Worm (Caenorhabditis elegans) whole organism, L3 larva: ENCODE data around the gene C29F9.2.
"Not testable (repeated sequence)": the region's sequence is repeated elsewhere in the genome, so short reads cannot be mapped to it uniquely, and the experiment has no call there.

Experiments used
- R02D3.7 ChIP-seq: fragments of 150-350 bp; optimal IDR thresholded peaks from 2 replicates; lab custom pipeline; 2014; ENCODE audit warnings: missing biosample characterization, missing genetic modification characterization
- ZK546.5 ChIP-seq: sonication (generic microtip); optimal IDR thresholded peaks from 2 replicates; lab custom pipeline; 2017; ENCODE audit warnings: missing biosample characterization, missing genetic modification characterization
- aly-2 ChIP-seq: fragments of 150-350 bp; optimal IDR thresholded peaks from 2 replicates; lab custom pipeline; 2014; ENCODE audit warnings: missing biosample characterization, missing genetic modification characterization
- ama-1 ChIP-seq: fragments of 150-350 bp; optimal IDR thresholded peaks from 2 replicates; lab custom pipeline; 2018
- ceh-28 ChIP-seq: fragments of 150-350 bp; optimal IDR thresholded peaks from 2 replicates; lab custom pipeline; 2014; ENCODE audit warnings: missing biosample characterization, missing genetic modification reagents, missing genetic modification characterization
- ceh-82 ChIP-seq: fragments of 150-350 bp; optimal IDR thresholded peaks from 2 replicates; lab custom pipeline; 2014; ENCODE audit warnings: missing biosample characterization, missing genetic modification characterization
- ceh-9 ChIP-seq: sonication (generic microtip); optimal IDR thresholded peaks from 2 replicates; lab custom pipeline; 2018; ENCODE audit warnings: missing biosample characterization, missing genetic modification characterization
- egl-27 ChIP-seq: sonication (generic microtip); optimal IDR thresholded peaks from 4 replicates; lab custom pipeline; 2017; ENCODE audit warnings: missing biosample characterization, missing genetic modification reagents, missing genetic modification characterization
- egl-5 ChIP-seq: fragments of 150-350 bp; optimal IDR thresholded peaks from 2 replicates; lab custom pipeline; 2017; ENCODE audit warnings: missing biosample characterization, missing genetic modification reagents, missing genetic modification characterization, inconsistent platforms
- elt-2 ChIP-seq: sonication (generic microtip); optimal IDR thresholded peaks from 2 replicates; lab custom pipeline; 2016; ENCODE audit warnings: missing genetic modification reagents, mild to moderate bottlenecking, missing genetic modification characterization, missing compliant biosample characterization
- elt-3 ChIP-seq, 3 experiments: fragments of 150-350 bp in 1 of 3; sonication (generic microtip) in 2 of 3; optimal IDR thresholded peaks; 2 replicates in 2 of 3; 4 replicates in 1 of 3; lab custom pipeline; 2014 to 2017; ENCODE audit warnings: missing biosample characterization in 3 of 3, missing genetic modification characterization in 3 of 3
- fkh-2 ChIP-seq: fragments of 150-350 bp; optimal IDR thresholded peaks from 2 replicates; lab custom pipeline; 2014; ENCODE audit warnings: missing biosample characterization, missing genetic modification reagents, missing genetic modification characterization
- hmg-11 ChIP-seq: sonication (generic microtip); optimal IDR thresholded peaks from 2 replicates; lab custom pipeline; 2016; ENCODE audit warnings: missing genetic modification characterization, missing compliant biosample characterization
- jun-1 ChIP-seq: fragments of 150-350 bp; optimal IDR thresholded peaks from 2 replicates; lab custom pipeline; 2014; ENCODE audit warnings: missing biosample characterization, missing genetic modification reagents, missing genetic modification characterization
- lin-15B ChIP-seq: fragments of 150-350 bp; optimal IDR thresholded peaks from 2 replicates; lab custom pipeline; 2014; ENCODE audit warnings: missing biosample characterization, missing genetic modification characterization
- lin-39 ChIP-seq: fragments of 150-350 bp; optimal IDR thresholded peaks from 2 replicates; lab custom pipeline; 2018; ENCODE audit warnings: missing biosample characterization, missing genetic modification reagents, missing genetic modification characterization
- mdl-1 ChIP-seq: fragments of 150-350 bp; optimal IDR thresholded peaks from 2 replicates; lab custom pipeline; 2014; ENCODE audit warnings: missing biosample characterization, missing genetic modification characterization
- mml-1 ChIP-seq: fragments of 150-350 bp; sonication (generic microtip); optimal IDR thresholded peaks from 3 replicates; lab custom pipeline; 2014; ENCODE audit warnings: missing biosample characterization, missing genetic modification characterization
- nfya-1 ChIP-seq: sonication (generic microtip); optimal IDR thresholded peaks from 2 replicates; lab custom pipeline; 2017; ENCODE audit warnings: missing genetic modification characterization, mild to moderate bottlenecking, missing compliant biosample characterization, antibody characterized with exemption, moderate library complexity; ENCODE audit not compliant: insufficient read depth
- nhr-11 ChIP-seq: fragments of 150-350 bp; optimal IDR thresholded peaks from 2 replicates; lab custom pipeline; 2014; ENCODE audit warnings: missing biosample characterization, missing genetic modification characterization
- nhr-12 ChIP-seq: fragments of 150-350 bp; optimal IDR thresholded peaks from 2 replicates; lab custom pipeline; 2014; ENCODE audit warnings: missing biosample characterization, missing genetic modification characterization
- nhr-23 ChIP-seq: fragments of 150-350 bp; optimal IDR thresholded peaks from 2 replicates; lab custom pipeline; 2014; ENCODE audit warnings: missing biosample characterization, missing genetic modification reagents, missing genetic modification characterization
- nhr-43 ChIP-seq: sonication (generic microtip); optimal IDR thresholded peaks from 2 replicates; lab custom pipeline; 2016; ENCODE audit warnings: mild to moderate bottlenecking, missing genetic modification characterization, missing compliant biosample characterization; ENCODE audit not compliant: poor library complexity, severe bottlenecking
- nhr-67 ChIP-seq: fragments of 150-350 bp; optimal IDR thresholded peaks from 2 replicates; lab custom pipeline; 2014; ENCODE audit warnings: missing biosample characterization, missing genetic modification characterization
- nhr-76 ChIP-seq: fragments of 150-350 bp; sonication (generic microtip); optimal IDR thresholded peaks from 5 replicates; lab custom pipeline; 2014; ENCODE audit warnings: missing biosample characterization, missing genetic modification characterization
- pha-4 ChIP-seq: fragments of 150-350 bp; optimal IDR thresholded peaks from 2 replicates; lab custom pipeline; 2014; ENCODE audit warnings: missing biosample characterization, missing genetic modification reagents, missing genetic modification characterization
- pqm-1 ChIP-seq: fragments of 150-350 bp; optimal IDR thresholded peaks from 2 replicates; lab custom pipeline; 2017; ENCODE audit warnings: missing biosample characterization, missing genetic modification characterization, inconsistent platforms
- sea-2 ChIP-seq: fragments of 150-350 bp; sonication (generic microtip); optimal IDR thresholded peaks from 4 replicates; lab custom pipeline; 2014; ENCODE audit warnings: missing biosample characterization, missing genetic modification reagents, missing genetic modification characterization
- skn-1 ChIP-seq: fragments of 150-350 bp; optimal IDR thresholded peaks from 2 replicates; lab custom pipeline; 2014; ENCODE audit warnings: missing biosample characterization, missing genetic modification characterization
- snpc-4 ChIP-seq: fragments of 150-350 bp; optimal IDR thresholded peaks from 2 replicates; lab custom pipeline; 2014; ENCODE audit warnings: missing biosample characterization, missing genetic modification characterization
- unc-39 ChIP-seq: sonication (generic microtip); optimal IDR thresholded peaks from 4 replicates; lab custom pipeline; 2017; ENCODE audit warnings: missing biosample characterization, missing genetic modification characterization
- zag-1 ChIP-seq: fragments of 150-350 bp; optimal IDR thresholded peaks from 2 replicates; lab custom pipeline; 2014; ENCODE audit warnings: missing biosample characterization, missing genetic modification characterization
- ztf-11 ChIP-seq: fragments of 150-350 bp; optimal IDR thresholded peaks from 2 replicates; lab custom pipeline; 2014; ENCODE audit warnings: missing biosample characterization, missing genetic modification characterization
- ztf-4 ChIP-seq: fragments of 150-350 bp; optimal IDR thresholded peaks from 2 replicates; lab custom pipeline; 2014; ENCODE audit warnings: missing biosample characterization, missing genetic modification characterization

Gene C29F9.2

ce11 chrIII:92247-92646 is 38.5 kb upstream of the C29F9.2 start:
- no peak for TF ChIP-seq ztf-11 (tag; lab: Kevin White, UChicago)
- no peak for TF ChIP-seq snpc-4 (tag; lab: Kevin White, UChicago)

ce11 chrIII:94759-95330 is 35.9 kb upstream of the C29F9.2 start, which contains the start of gene pat-4:
TSS of gene pat-4 (minus strand) at chrIII:94809.
- TF ChIP-seq pha-4 (tag; lab: Kevin White, UChicago) (peak; percentile 77), nfya-1 (peak; percentile 33), elt-2 (tag; lab: Kevin White, UChicago) (peak; percentile 1), nhr-23 (tag; lab: Kevin White, UChicago) (peak; percentile 1), nhr-43 (tag; lab: Kevin White, UChicago) (no peak), hmg-11 (tag; lab: Kevin White, UChicago) (peak; percentile 77), R02D3.7 (tag; lab: Kevin White, UChicago) (no peak)

ce11 chrIII:96196-96595 is 34.6 kb upstream of the C29F9.2 start:
- no peak for TF ChIP-seq nhr-43 (tag; lab: Kevin White, UChicago)
- peak; percentile 46 for TF ChIP-seq nfya-1
- no peak for TF ChIP-seq jun-1
- peak; percentile 12 for TF ChIP-seq elt-2 (tag; lab: Kevin White, UChicago)
- TF ChIP-seq pqm-1 (tag; lab: Kevin White, UChicago) = no peak
- no peak for TF ChIP-seq lin-15B
- no peak for TF ChIP-seq nhr-23 (tag; lab: Kevin White, UChicago)
- TF ChIP-seq hmg-11 (tag; lab: Kevin White, UChicago) = no peak
- no peak for TF ChIP-seq nhr-67 (tag; lab: Kevin White, UChicago)
- no peak for TF ChIP-seq egl-27 (tag; lab: Kevin White, UChicago)
- no peak for TF ChIP-seq pha-4 (tag; lab: Kevin White, UChicago)
- no peak for TF ChIP-seq ceh-82 (tag; lab: Kevin White, UChicago)
- no peak for TF ChIP-seq ceh-9 (tag; lab: Kevin White, UChicago)
- TF ChIP-seq ZK546.5 (tag; lab: Kevin White, UChicago) = no peak
- no peak for TF ChIP-seq aly-2 (tag; lab: Kevin White, UChicago)
- TF ChIP-seq R02D3.7 (tag; lab: Kevin White, UChicago) = peak; percentile 13
- TF ChIP-seq ceh-28 (tag; lab: Kevin White, UChicago) = peak; percentile 58
- TF ChIP-seq fkh-2 (tag; lab: Kevin White, UChicago) = no peak
- no peak for TF ChIP-seq ama-1 (lab: Kevin White, UChicago)
- TF ChIP-seq nhr-76 (tag; lab: Kevin White, UChicago) = no peak

ce11 chrIII:97018-97417 is 33.7 kb upstream of the C29F9.2 start, which contains the start of gene C29F9.8:
TSS of gene C29F9.8 (minus strand) at chrIII:97118.
- not testable (repeated sequence) for TF ChIP-seq ceh-9, fkh-2, skn-1 (tag; lab: Kevin White, UChicago)

ce11 chrIII:98822-99221 is 31.9 kb upstream of the C29F9.2 start, which contains the start of gene C29F9.9:
TSS of gene C29F9.9 (minus strand) at chrIII:98922.
- not testable (repeated sequence) for TF ChIP-seq sea-2 (GFP tag; lab: Kevin White, UChicago); egl-5 (tag; lab: Kevin White, UChicago); nhr-43 (tag; lab: Kevin White, UChicago)

DNA sequence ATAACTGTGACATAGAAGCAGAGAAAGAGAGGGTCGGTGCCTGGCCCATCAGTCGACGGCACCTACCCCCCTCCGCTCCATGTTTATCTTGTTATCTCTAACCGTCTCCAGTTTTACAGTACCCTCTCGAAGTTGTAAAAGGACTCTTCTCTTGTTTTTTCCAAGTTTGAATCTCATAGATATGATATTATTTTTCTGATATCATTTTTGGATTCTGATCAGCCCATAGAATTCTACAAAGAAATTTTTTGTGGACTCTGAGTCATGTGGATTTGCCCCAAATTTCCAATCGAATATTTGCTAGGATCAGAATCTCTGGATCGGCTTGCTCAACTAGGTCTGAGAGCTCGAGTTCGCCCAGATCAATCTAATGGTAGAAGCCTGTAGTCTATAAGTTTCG is 16.1 kb upstream of the C29F9.2 start, which contains the start of gene C29F9.6:
Gene C29F9.6, plus strand, starts transcription at position 301 of the 400 bp plus-strand sequence.
- no peak for TF ChIP-seq lin-39 (tag; lab: Kevin White, UChicago)
- TF ChIP-seq nhr-11 (tag; lab: Kevin White, UChicago) = no peak
- TF ChIP-seq mdl-1 (tag; lab: Kevin White, UChicago) = no peak
- TF ChIP-seq zag-1 (tag; lab: Kevin White, UChicago) = no peak
- TF ChIP-seq ztf-4 (tag; lab: Kevin White, UChicago) = no peak
- no peak for TF ChIP-seq unc-39 (tag; lab: Kevin White, UChicago)
- TF ChIP-seq R02D3.7 (tag; lab: Kevin White, UChicago) = no peak
- TF ChIP-seq mml-1 (tag; lab: Kevin White, UChicago) = no peak
- TF ChIP-seq nfya-1 = no peak
- no peak for TF ChIP-seq jun-1
- no peak for TF ChIP-seq sea-2 (GFP tag; lab: Kevin White, UChicago)
- no peak for TF ChIP-seq aly-2 (tag; lab: Kevin White, UChicago)
- no peak for TF ChIP-seq ceh-28 (tag; lab: Kevin White, UChicago)
- no peak for TF ChIP-seq nhr-12 (tag; lab: Kevin White, UChicago)
- TF ChIP-seq elt-3 (tag; optimal IDR thresholded peaks at IDR 0.05; lab: Kevin White, UChicago) = no peak
- no peak for TF ChIP-seq ama-1 (lab: Kevin White, UChicago)
- TF ChIP-seq snpc-4 (tag; lab: Kevin White, UChicago) = no peak
- TF ChIP-seq egl-27 (tag; lab: Kevin White, UChicago) = no peak
- no peak for TF ChIP-seq pqm-1 (tag; lab: Kevin White, UChicago)
